Worm (Caenorhabditis elegans) whole organism, midembryonic: Measurements from ENCODE around the gene M02B7.2.

Experiments used
- klf-2 ChIP-seq: fragments of 200-800 bp; sonication (Bioruptor generic); conservative IDR thresholded peaks from 2 replicates; pipeline ENCODE4 v1.3.6; 2022; ENCODE audit warnings: missing genetic modification reagents, missing genetic modification characterization, missing compliant biosample characterization
- tab-1 ChIP-seq: fragments of 200-800 bp; sonication (Bioruptor generic); IDR thresholded peaks from 2 replicates; pipeline ENCODE4 v1.3.6; 2022; ENCODE audit warnings: missing genetic modification characterization, missing compliant biosample characterization
- ztf-23 ChIP-seq: fragments of 200-800 bp; sonication (Bioruptor generic); IDR thresholded peaks from 2 replicates; pipeline ENCODE4 v1.3.6; 2022; ENCODE audit warnings: missing genetic modification reagents, missing genetic modification characterization, missing compliant biosample characterization
- ztf-29 ChIP-seq: fragments of 200-800 bp; sonication (Bioruptor generic); IDR thresholded peaks from 2 replicates; pipeline ENCODE4 v1.3.6; 2022; ENCODE audit warnings: missing genetic modification reagents, missing genetic modification characterization, missing compliant biosample characterization

- TF ChIP-seq klf-2 (GFP tag; lab: Robert Waterston, UW) (no peak), ztf-23 (GFP tag; lab: Robert Waterston, UW) (no peak), ztf-29 (GFP tag; lab: Robert Waterston, UW) (no peak), tab-1 (GFP tag; lab: Robert Waterston, UW) (no peak)
These were observed 39.7 kb downstream of the M02B7.2 start for ce11 chrIV:3843019-3843527.
